Fruit fly (Drosophila melanogaster): ENCODE measurements around the gene Syp.

Gene Syp

dm6 chr3R:20723491-20723890 lies 33.0 kb upstream of the Syp start:
- TF ChIP-seq Sox15 (GFP tag; optimal IDR thresholded peaks at IDR 0.05) (no peak), svp (GFP tag) (peak; percentile 62)

- TF ChIP-seq esn (GFP tag; optimal IDR thresholded peaks at IDR 0.05): no peak
- no peak for TF ChIP-seq CG1621 (tag; optimal IDR thresholded peaks at IDR 0.05)
- no peak for TF ChIP-seq CG34406 (GFP tag; optimal IDR thresholded peaks at IDR 0.05)
- no peak for TF ChIP-seq Hr39 (GFP tag; optimal IDR thresholded peaks at IDR 0.05)
- no peak for TF ChIP-seq Eip93F (GFP tag; optimal IDR thresholded peaks at IDR 0.05)
Observed at dm6 chr3R:20731331-20731730, 25.2 kb upstream of the Syp start, which contains the start of gene CG31205. TSS of gene CG31205 (plus strand) at chr3R:20731631.

dm6 chr3R:20735405-20735804 lies 21.1 kb upstream of the Syp start, which contains the start of gene Cdk2:
TSS of gene Cdk2 (plus strand) at chr3R:20735623.
- 0 out of 3 replicates have a peak, but pooled peaks have one; percentile 8 for TF ChIP-seq eg (GFP tag; IDR thresholded peaks at IDR 0.05)
- TF ChIP-seq achi (GFP tag; optimal IDR thresholded peaks at IDR 0.05): peak; percentile 34
- TF ChIP-seq CG3032 (tag; optimal IDR thresholded peaks at IDR 0.05): peak; percentile 59
- no peak for TF ChIP-seq OdsH (GFP tag; optimal IDR thresholded peaks at IDR 0.05)
- no peak for TF ChIP-seq vri (GFP tag; optimal IDR thresholded peaks at IDR 0.05)
- no peak for TF ChIP-seq Ets96B (tag; optimal IDR thresholded peaks at IDR 0.05)
- TF ChIP-seq Blimp-1 (GFP tag; optimal IDR thresholded peaks at IDR 0.05): no peak
- TF ChIP-seq acj6 (GFP tag; optimal IDR thresholded peaks at IDR 0.05): no peak
- TF ChIP-seq Eip75B (GFP tag; optimal IDR thresholded peaks at IDR 0.05): no peak
- TF ChIP-seq Smox (GFP tag; optimal IDR thresholded peaks at IDR 0.05): no peak
- TF ChIP-seq Sox102F (GFP tag; optimal IDR thresholded peaks at IDR 0.05): no peak
- TF ChIP-seq fkh (GFP tag; optimal IDR thresholded peaks at IDR 0.05): no peak
- TF ChIP-seq lz (GFP tag; optimal IDR thresholded peaks at IDR 0.05): peak; percentile 22
- TF ChIP-seq dsx (GFP tag; optimal IDR thresholded peaks at IDR 0.05; ENCODE audit: poor library complexity, severe bottlenecking): peak; percentile 7
- no peak for TF ChIP-seq CG15336 (GFP tag; IDR thresholded peaks at IDR 0.05)

dm6 chr3R:20739000-20739399 lies 17.5 kb upstream of the Syp start, which contains the start of gene CG17267:
TSS of gene CG17267 (minus strand) at chr3R:20739100.
- TF ChIP-seq CG11902 (GFP tag; optimal IDR thresholded peaks at IDR 0.05): no peak
- TF ChIP-seq Lpt (GFP tag; optimal IDR thresholded peaks at IDR 0.05): no peak
- TF ChIP-seq CG11294 (GFP tag; IDR thresholded peaks at IDR 0.05): no peak
- no peak for TF ChIP-seq Hr4 (GFP tag; optimal IDR thresholded peaks at IDR 0.05)
- no peak for TF ChIP-seq CG7368 (GFP tag; optimal IDR thresholded peaks at IDR 0.05)
- no peak for TF ChIP-seq CG31627 (GFP tag; optimal IDR thresholded peaks at IDR 0.05)
- TF ChIP-seq Ets21C (GFP tag; optimal IDR thresholded peaks at IDR 0.05): no peak
- no peak for TF ChIP-seq CG3032 (tag; optimal IDR thresholded peaks at IDR 0.05)
- no peak for TF ChIP-seq Ets96B (tag; optimal IDR thresholded peaks at IDR 0.05)
- TF ChIP-seq fd59A (GFP tag; optimal IDR thresholded peaks at IDR 0.05): no peak
- no peak for TF ChIP-seq dac (GFP tag; optimal IDR thresholded peaks at IDR 0.05)
- TF ChIP-seq net (GFP tag; optimal IDR thresholded peaks at IDR 0.05): no peak
- TF ChIP-seq Blimp-1 (GFP tag; optimal IDR thresholded peaks at IDR 0.05): no peak

- TF ChIP-seq Blimp-1 (GFP tag; optimal IDR thresholded peaks at IDR 0.05): no peak
- TF ChIP-seq salr (GFP tag; optimal IDR thresholded peaks at IDR 0.05): no peak
- no peak for TF ChIP-seq Gug (GFP tag; IDR thresholded peaks at IDR 0.05)
- TF ChIP-seq Met (GFP tag; optimal IDR thresholded peaks at IDR 0.05): no peak
- TF ChIP-seq CG8119 (GFP tag; IDR thresholded peaks at IDR 0.05): peak; percentile 16; the same call in 1 of the 3 replicates
Observed at dm6 chr3R:20739971-20740370, 16.6 kb upstream of the Syp start, which contains the start of gene CG42322. TSS of gene CG42322 (plus strand) at chr3R:20740108.
